Worm (Caenorhabditis elegans) whole organism, L2 larva: ENCODE results near the gene F52H2.1.

Experiments used
- C34F6.9 ChIP-seq: fragments of 150-350 bp; optimal IDR thresholded peaks from 2 replicates; lab custom pipeline; 2014; ENCODE audit warnings: missing biosample characterization, missing genetic modification characterization
- F13H6.1 ChIP-seq: sonication (generic microtip); optimal IDR thresholded peaks from 2 replicates; lab custom pipeline; 2016; ENCODE audit warnings: missing genetic modification characterization, missing compliant biosample characterization
- R02D3.7 ChIP-seq: fragments of 150-350 bp; optimal IDR thresholded peaks from 2 replicates; lab custom pipeline; 2014; ENCODE audit warnings: missing biosample characterization, missing genetic modification characterization
- Y55F3AM.14 ChIP-seq: fragments of 200-800 bp; sonication (Bioruptor generic); optimal IDR thresholded peaks from 2 replicates; lab custom pipeline; 2018; ENCODE audit warnings: mild to moderate bottlenecking, missing genetic modification characterization, missing compliant biosample characterization
- aly-2 ChIP-seq: fragments of 150-350 bp; optimal IDR thresholded peaks from 2 replicates; lab custom pipeline; 2014; ENCODE audit warnings: missing biosample characterization, missing genetic modification characterization
- ama-1 ChIP-seq: fragments of 150-350 bp; optimal IDR thresholded peaks from 2 replicates; lab custom pipeline; 2018; ENCODE audit warnings: inconsistent platforms
- blmp-1 ChIP-seq: sonication (generic microtip); optimal IDR thresholded peaks from 2 replicates; lab custom pipeline; 2017; ENCODE audit warnings: missing genetic modification characterization, mild to moderate bottlenecking, missing compliant biosample characterization, antibody characterized with exemption, moderate library complexity; ENCODE audit not compliant: insufficient read depth
- ceh-16 ChIP-seq: fragments of 150-350 bp; optimal IDR thresholded peaks from 2 replicates; lab custom pipeline; 2014; ENCODE audit warnings: missing biosample characterization, missing genetic modification characterization
- ceh-82 ChIP-seq: fragments of 150-350 bp; optimal IDR thresholded peaks from 2 replicates; lab custom pipeline; 2014; ENCODE audit warnings: missing biosample characterization, missing genetic modification characterization
- crh-2 ChIP-seq: sonication (generic microtip); optimal IDR thresholded peaks from 2 replicates; lab custom pipeline; 2017; ENCODE audit warnings: missing biosample characterization, missing genetic modification characterization
- egl-27 ChIP-seq: sonication (generic microtip); optimal IDR thresholded peaks from 3 replicates; lab custom pipeline; 2017; ENCODE audit warnings: missing biosample characterization, missing genetic modification reagents, missing genetic modification characterization
- elt-1 ChIP-seq: fragments of 150-350 bp; optimal IDR thresholded peaks from 2 replicates; lab custom pipeline; 2014; ENCODE audit warnings: missing biosample characterization, missing genetic modification characterization
- elt-3 ChIP-seq: sonication (generic microtip); optimal IDR thresholded peaks from 2 replicates; lab custom pipeline; 2017; ENCODE audit warnings: missing biosample characterization, missing genetic modification characterization
- fos-1 ChIP-seq: fragments of 150-350 bp; optimal IDR thresholded peaks from 2 replicates; lab custom pipeline; 2014; ENCODE audit warnings: missing biosample characterization, missing genetic modification characterization
- lin-11 ChIP-seq: fragments of 150-350 bp; sonication (generic microtip); optimal IDR thresholded peaks from 2 replicates; lab custom pipeline; 2014; ENCODE audit warnings: missing biosample characterization, missing genetic modification characterization, inconsistent platforms, mixed read lengths
- lin-13 ChIP-seq: fragments of 150-350 bp; optimal IDR thresholded peaks from 2 replicates; lab custom pipeline; 2014; ENCODE audit warnings: missing biosample characterization, missing genetic modification reagents, missing genetic modification characterization
- lin-39 ChIP-seq: fragments of 150-350 bp; optimal IDR thresholded peaks from 2 replicates; lab custom pipeline; 2014; ENCODE audit warnings: missing biosample characterization, missing genetic modification reagents, missing genetic modification characterization
- lsy-2 ChIP-seq, 2 experiments: fragments of 150-350 bp in 1 of 2; sonication (generic microtip) in 1 of 2; optimal IDR thresholded peaks; 2 replicates each; lab custom pipeline; 2014 to 2017; ENCODE audit warnings: missing biosample characterization in 2 of 2, missing genetic modification characterization in 2 of 2
- mab-5 ChIP-seq: fragments of 150-350 bp; optimal IDR thresholded peaks from 2 replicates; lab custom pipeline; 2014; ENCODE audit warnings: missing biosample characterization, missing genetic modification characterization
- mbf-1 ChIP-seq: sonication (generic microtip); optimal IDR thresholded peaks from 2 replicates; lab custom pipeline; 2017; ENCODE audit warnings: missing biosample characterization, missing genetic modification characterization
- nhr-10 ChIP-seq: sonication (generic microtip); optimal IDR thresholded peaks from 2 replicates; lab custom pipeline; 2017; ENCODE audit warnings: missing biosample characterization, missing genetic modification characterization
- nhr-11 ChIP-seq: fragments of 150-350 bp; optimal IDR thresholded peaks from 2 replicates; lab custom pipeline; 2014; ENCODE audit warnings: missing biosample characterization, missing genetic modification characterization
- nhr-129 ChIP-seq: fragments of 150-350 bp; optimal IDR thresholded peaks from 2 replicates; lab custom pipeline; 2014; ENCODE audit warnings: missing biosample characterization, missing genetic modification characterization
- nhr-21 ChIP-seq: fragments of 150-350 bp; optimal IDR thresholded peaks from 2 replicates; lab custom pipeline; 2014; ENCODE audit warnings: missing biosample characterization, missing genetic modification characterization
- nhr-23 ChIP-seq: fragments of 150-350 bp; optimal IDR thresholded peaks from 2 replicates; lab custom pipeline; 2014; ENCODE audit warnings: missing biosample characterization, missing genetic modification reagents, missing genetic modification characterization
- nhr-25 ChIP-seq: fragments of 150-350 bp; sonication (generic microtip); optimal IDR thresholded peaks from 3 replicates; lab custom pipeline; 2014; ENCODE audit warnings: missing biosample characterization, missing genetic modification characterization
- nhr-77 ChIP-seq: fragments of 150-350 bp; optimal IDR thresholded peaks from 2 replicates; lab custom pipeline; 2014; ENCODE audit warnings: missing biosample characterization, missing genetic modification characterization
- sem-4 ChIP-seq: fragments of 150-350 bp; optimal IDR thresholded peaks from 2 replicates; lab custom pipeline; 2014; ENCODE audit warnings: missing biosample characterization, missing genetic modification reagents, missing genetic modification characterization
- skn-1 ChIP-seq: sonication (generic microtip); optimal IDR thresholded peaks from 2 replicates; lab custom pipeline; 2017; ENCODE audit warnings: missing biosample characterization, missing genetic modification characterization
- sma-3 ChIP-seq: sonication (generic microtip); optimal IDR thresholded peaks from 2 replicates; lab custom pipeline; 2016; ENCODE audit warnings: missing genetic modification reagents, missing genetic modification characterization, missing compliant biosample characterization
- sma-9 ChIP-seq, 2 experiments: fragments of 150-350 bp in 1 of 2; sonication (generic microtip) in 1 of 2; optimal IDR thresholded peaks; 2 replicates each; lab custom pipeline; 2014 to 2016; ENCODE audit warnings: missing genetic modification characterization in 2 of 2, mild to moderate bottlenecking in 1 of 2, missing biosample characterization in 1 of 2, missing compliant biosample characterization in 1 of 2, missing genetic modification reagents in 1 of 2, moderate library complexity in 1 of 2
- unc-39 ChIP-seq: fragments of 150-350 bp; optimal IDR thresholded peaks from 2 replicates; lab custom pipeline; 2014; ENCODE audit warnings: missing biosample characterization, missing genetic modification characterization
- unc-55 ChIP-seq: fragments of 150-350 bp; sonication (generic microtip); optimal IDR thresholded peaks from 3 replicates; lab custom pipeline; 2014; ENCODE audit warnings: missing biosample characterization, missing genetic modification reagents, missing genetic modification characterization
- unc-62 ChIP-seq: fragments of 150-350 bp; optimal IDR thresholded peaks from 2 replicates; lab custom pipeline; 2014; ENCODE audit warnings: missing biosample characterization, missing genetic modification reagents, missing genetic modification characterization
- zag-1 ChIP-seq: fragments of 150-350 bp; optimal IDR thresholded peaks from 2 replicates; lab custom pipeline; 2014; ENCODE audit warnings: missing biosample characterization, missing genetic modification characterization
- ztf-4 ChIP-seq: fragments of 150-350 bp; optimal IDR thresholded peaks from 2 replicates; lab custom pipeline; 2014; ENCODE audit warnings: missing biosample characterization, missing genetic modification characterization

Gene F52H2.1

DNA sequence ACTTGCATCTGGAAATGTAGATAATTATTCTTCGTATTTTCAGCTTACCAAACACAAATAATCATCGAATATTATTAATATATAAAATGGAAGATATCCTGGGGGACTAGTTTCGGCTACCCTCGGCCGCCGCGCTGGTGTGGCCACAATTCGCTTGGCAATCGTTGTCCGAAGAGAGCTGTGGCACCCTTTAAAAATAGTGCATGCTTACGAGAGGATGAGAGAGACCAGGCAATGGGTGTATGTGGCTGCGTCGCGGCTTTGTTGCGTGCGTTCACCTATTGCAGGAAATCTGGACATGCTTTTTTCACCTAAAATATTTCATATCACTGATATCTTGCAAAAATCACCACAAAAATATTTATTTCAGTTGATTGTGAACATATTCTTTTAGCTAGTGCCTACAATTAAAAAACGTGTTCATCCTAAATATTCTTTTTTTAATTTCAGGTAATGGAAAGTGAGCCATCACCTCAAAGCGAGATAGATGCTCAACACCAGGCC is at the start of gene F52H2.1, which contains the start of gene ccd-5:
F52H2.1 (plus strand) TSS at position 454 of the 504 bp plus-strand sequence.
ccd-5 (minus strand) TSS at position 8 of the 504 bp plus-strand sequence.
- TF ChIP-seq ztf-4 (no peak), egl-27 (tag; lab: Kevin White, UChicago) (no peak), crh-2 (tag; lab: Kevin White, UChicago) (no peak), ceh-82 (tag; lab: Kevin White, UChicago) (no peak), lsy-2 (tag; optimal IDR thresholded peaks at IDR 0.05; lab: Kevin White, UChicago) (peak in 1 of 2 experiments; percentile 24), unc-39 (no peak), nhr-25 (no peak), nhr-21 (no peak), nhr-129 (tag; lab: Kevin White, UChicago) (peak; percentile 18), lin-13 (no peak), sma-9 (GFP tag; optimal IDR thresholded peaks at IDR 0.05; lab: Kevin White, UChicago) (peak; percentile 23), sma-9 (tag; optimal IDR thresholded peaks at IDR 0.05; lab: Kevin White, UChicago) (no peak), ama-1 (lab: Kevin White, UChicago) (no peak), mbf-1 (tag; lab: Kevin White, UChicago) (no peak), sma-3 (GFP tag; lab: Kevin White, UChicago) (no peak), zag-1 (tag; lab: Kevin White, UChicago) (no peak), nhr-77 (tag; lab: Kevin White, UChicago) (no peak), elt-3 (no peak), unc-55 (peak; percentile 59), R02D3.7 (tag; lab: Kevin White, UChicago) (no peak), elt-1 (tag; lab: Kevin White, UChicago) (no peak), C34F6.9 (peak; percentile 25), skn-1 (tag; lab: Kevin White, UChicago) (no peak)
- TF ChIP-seq, all 48 proteins: peak for 5

DNA sequence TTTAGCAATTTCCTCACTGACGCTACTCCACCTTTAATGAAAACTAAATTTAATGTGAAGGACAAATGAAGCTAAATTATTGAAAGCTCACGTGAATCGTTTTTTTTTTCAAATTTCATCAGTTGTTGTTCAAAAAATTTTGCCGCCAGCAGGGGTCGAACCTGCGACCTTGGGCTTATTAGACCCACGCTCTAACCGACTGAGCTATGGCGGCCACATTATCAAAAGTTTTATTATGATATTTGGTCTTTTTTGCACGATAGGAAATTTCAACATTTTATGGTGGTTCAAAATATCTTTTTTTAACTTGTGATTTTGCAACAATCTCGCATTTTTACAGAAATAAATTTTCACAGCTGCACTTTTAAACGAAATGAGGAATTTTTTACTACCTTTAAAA is 46.8 kb upstream of the F52H2.1 start:
- TF ChIP-seq sem-4 (tag; lab: Kevin White, UChicago) (no peak), nhr-23 (tag; lab: Kevin White, UChicago) (no peak), nhr-11 (tag; lab: Kevin White, UChicago) (no peak), nhr-25 (no peak), F13H6.1 (tag; lab: Kevin White, UChicago) (no peak), mab-5 (tag; lab: Kevin White, UChicago) (no peak), elt-3 (no peak), ceh-16 (tag; lab: Kevin White, UChicago) (no peak), sma-3 (GFP tag; lab: Kevin White, UChicago) (no peak), ztf-4 (no peak), unc-62 (no peak), skn-1 (tag; lab: Kevin White, UChicago) (no peak), mbf-1 (tag; lab: Kevin White, UChicago) (no peak)

DNA sequence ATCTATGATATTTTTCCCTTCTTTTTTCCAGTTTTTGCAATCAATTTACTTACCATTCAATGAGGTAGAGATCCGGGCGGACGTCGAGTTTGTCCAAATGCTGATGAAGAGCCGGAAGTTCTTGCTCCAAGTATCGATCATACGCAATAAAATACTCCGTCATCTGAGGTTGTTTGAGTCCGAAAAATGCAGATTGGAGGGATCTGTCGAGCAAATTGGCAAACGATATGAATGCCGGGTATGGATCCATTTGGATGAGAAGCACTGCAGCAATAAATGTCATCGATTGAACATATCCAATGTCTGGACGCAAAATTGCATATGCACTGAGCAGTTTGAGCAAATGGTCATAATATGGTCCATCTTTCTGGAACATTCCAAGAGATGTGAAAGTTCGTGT is 45.7 kb upstream of the F52H2.1 start:
- TF ChIP-seq F13H6.1 (tag; lab: Kevin White, UChicago) (no peak), nhr-11 (tag; lab: Kevin White, UChicago) (no peak), fos-1 (tag; lab: Kevin White, UChicago) (no peak)

DNA sequence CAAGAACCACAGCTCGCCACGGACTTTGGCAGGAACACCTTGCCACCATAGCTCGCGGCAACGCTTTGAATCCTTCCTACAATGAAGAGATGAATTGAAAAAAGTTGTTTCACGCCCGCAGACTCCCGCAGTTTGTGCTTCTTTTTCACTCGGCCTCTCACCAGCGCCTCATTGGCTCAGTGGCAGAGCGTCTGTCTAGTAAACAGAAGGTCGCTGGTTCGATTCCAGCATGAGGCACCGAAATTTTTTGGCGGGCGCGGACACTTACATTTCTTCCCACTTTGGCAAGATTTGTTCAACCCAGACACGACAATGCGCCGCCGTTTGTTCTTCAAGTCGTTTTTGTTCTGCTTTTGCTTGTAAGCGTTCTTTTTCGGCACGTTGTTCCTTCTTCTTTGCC is 45.0 kb upstream of the F52H2.1 start:
- TF ChIP-seq sma-3 (GFP tag; lab: Kevin White, UChicago) (peak; percentile 28), F13H6.1 (tag; lab: Kevin White, UChicago) (peak; percentile 55), lin-11 (tag; lab: Kevin White, UChicago) (no peak), lsy-2 (tag; optimal IDR thresholded peaks at IDR 0.05; lab: Kevin White, UChicago) (peak in 1 of 2 experiments; percentile 9), nhr-129 (tag; lab: Kevin White, UChicago) (peak; percentile 39), lin-39 (tag; lab: Kevin White, UChicago) (no peak), unc-55 (peak; percentile 4), sma-9 (GFP tag; optimal IDR thresholded peaks at IDR 0.05; lab: Kevin White, UChicago) (peak; percentile 53), sma-9 (tag; optimal IDR thresholded peaks at IDR 0.05; lab: Kevin White, UChicago) (no peak), lin-13 (peak; percentile 9)

DNA sequence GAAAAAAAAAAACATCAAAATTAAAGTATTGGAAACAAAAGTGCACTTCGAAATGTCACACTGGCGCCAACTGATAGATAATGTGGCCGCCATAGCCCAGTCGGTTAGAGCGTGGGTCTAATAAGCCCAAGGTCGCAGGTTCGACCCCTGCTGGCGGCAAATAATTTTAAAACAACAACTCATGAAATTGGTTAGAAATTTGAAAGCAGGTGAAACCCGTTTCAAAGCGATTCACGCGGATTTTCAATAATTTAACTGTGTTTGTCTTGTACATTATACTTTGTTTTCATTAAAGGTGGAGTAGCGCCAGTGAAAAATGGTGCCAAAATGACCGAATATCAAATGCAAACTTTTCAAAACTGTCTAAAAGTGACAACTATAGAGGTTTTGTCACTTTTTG is 41.6 kb upstream of the F52H2.1 start:
- peak; percentile 20 for TF ChIP-seq nhr-129 (tag; lab: Kevin White, UChicago)
- TF ChIP-seq nhr-77 (tag; lab: Kevin White, UChicago): no peak
- no peak for TF ChIP-seq skn-1 (tag; lab: Kevin White, UChicago)
- no peak for TF ChIP-seq ceh-16 (tag; lab: Kevin White, UChicago)
- no peak for TF ChIP-seq C34F6.9
- peak; percentile 48 for TF ChIP-seq fos-1 (tag; lab: Kevin White, UChicago)
- peak; percentile 34 for TF ChIP-seq ztf-4
- peak; percentile 34 for TF ChIP-seq nhr-21
- TF ChIP-seq blmp-1 (tag; lab: Kevin White, UChicago): peak; percentile 5
- no peak for TF ChIP-seq aly-2
- peak; percentile 51 for TF ChIP-seq sma-9 (GFP tag; optimal IDR thresholded peaks at IDR 0.05; lab: Kevin White, UChicago)
- no peak for TF ChIP-seq sma-9 (tag; optimal IDR thresholded peaks at IDR 0.05; lab: Kevin White, UChicago)
- TF ChIP-seq sma-3 (GFP tag; lab: Kevin White, UChicago): peak; percentile 27
- TF ChIP-seq Y55F3AM.14 (GFP tag; lab: Kevin White, UChicago): peak; percentile 45
- no peak for TF ChIP-seq nhr-10 (tag; lab: Kevin White, UChicago)
- TF ChIP-seq egl-27 (tag; lab: Kevin White, UChicago): no peak
- peak; percentile 54 for TF ChIP-seq crh-2 (tag; lab: Kevin White, UChicago)
- peak; percentile 39 for TF ChIP-seq F13H6.1 (tag; lab: Kevin White, UChicago)
- no peak for TF ChIP-seq mab-5 (tag; lab: Kevin White, UChicago)
- peak in 1 of 2 experiments; percentile 30 for TF ChIP-seq lsy-2 (tag; optimal IDR thresholded peaks at IDR 0.05; lab: Kevin White, UChicago)
- TF ChIP-seq, all 48 proteins: peak for 11
